Fruit fly (Drosophila melanogaster): ENCODE data around the gene Elp1.

Gene Elp1

dm6 chr3R:11657786-11658193 lies 7.0 kb downstream of the Elp1 start (continued):
- TF ChIP-seq shn (GFP tag; optimal IDR thresholded peaks at IDR 0.05) (peak; percentile 39), NFAT (GFP tag; IDR thresholded peaks at IDR 0.05) (no peak), CG12299 (tag; optimal IDR thresholded peaks at IDR 0.05) (no peak), grn (GFP tag; optimal IDR thresholded peaks at IDR 0.05) (no peak), Bdp1 (GFP tag; optimal IDR thresholded peaks at IDR 0.05) (no peak), Ravus (GFP tag; IDR thresholded peaks at IDR 0.05) (no peak), CG10462 (GFP tag; optimal IDR thresholded peaks at IDR 0.05) (no peak), CG6175 (GFP tag; IDR thresholded peaks at IDR 0.05) (no peak), CG3163 (GFP tag; optimal IDR thresholded peaks at IDR 0.05) (no peak), sisA (GFP tag; IDR thresholded peaks at IDR 0.05) (no peak), CG6654 (GFP tag; optimal IDR thresholded peaks at IDR 0.05) (no peak), CG8290 (GFP tag; optimal IDR thresholded peaks at IDR 0.05) (no peak), CG8290 (tag; optimal IDR thresholded peaks at IDR 0.05) (peak in 1 of 2 experiments; percentile 45), CG4617 (GFP tag; optimal IDR thresholded peaks at IDR 0.05; ENCODE audit: borderline replicate concordance) (no peak), da (GFP tag; optimal IDR thresholded peaks at IDR 0.05) (no peak), CG10274 (GFP tag; optimal IDR thresholded peaks at IDR 0.05) (no peak), knrl (GFP tag; IDR thresholded peaks at IDR 0.05; ENCODE audit: partially characterized antibody) (no peak), Sin3A (optimal IDR thresholded peaks at IDR 0.05) (no peak), Camta (GFP tag; optimal IDR thresholded peaks at IDR 0.05) (peak; percentile 5), Max (GFP tag; optimal IDR thresholded peaks at IDR 0.05) (no peak), Hmx (GFP tag; optimal IDR thresholded peaks at IDR 0.05) (no peak), MBD-R2 (GFP tag; IDR thresholded peaks at IDR 0.05) (no peak), CG17186 (GFP tag; optimal IDR thresholded peaks at IDR 0.05) (no peak), CoRest (tag; optimal IDR thresholded peaks at IDR 0.05) (peak; percentile 29), CG12219 (GFP tag; optimal IDR thresholded peaks at IDR 0.05) (no peak), Dbx (GFP tag; IDR thresholded peaks at IDR 0.05) (0 out of 3 replicates have a peak, but pooled peaks have one; percentile 35), ind (GFP tag; optimal IDR thresholded peaks at IDR 0.05) (peak; percentile 0), tap (tag; optimal IDR thresholded peaks at IDR 0.05) (peak; percentile 44), CG2129 (GFP tag; IDR thresholded peaks at IDR 0.05; ENCODE audit: partially characterized antibody) (no peak), Six4 (GFP tag; optimal IDR thresholded peaks at IDR 0.05) (no peak), bowl (GFP tag; IDR thresholded peaks at IDR 0.05) (no peak), CG15601 (tag; optimal IDR thresholded peaks at IDR 0.05) (peak; percentile 2), slp2 (GFP tag; optimal IDR thresholded peaks at IDR 0.05) (no peak), GATAe (GFP tag; conservative IDR thresholded peaks at IDR 0.05) (no peak), Ets97D (GFP tag; optimal IDR thresholded peaks at IDR 0.05) (no peak), CG6765 (GFP tag; optimal IDR thresholded peaks at IDR 0.05) (no peak), klu (GFP tag; IDR thresholded peaks at IDR 0.05) (no peak), seq (GFP tag; IDR thresholded peaks at IDR 0.05) (no peak), Dref (GFP tag; IDR thresholded peaks at IDR 0.05) (no peak), CG31224 (GFP tag; IDR thresholded peaks at IDR 0.05) (peak; percentile 37; the same call in 1 of the 2 replicates), CG1603 (tag; optimal IDR thresholded peaks at IDR 0.05) (peak; percentile 38), HLH3B (GFP tag; IDR thresholded peaks at IDR 0.05) (no peak), CG32532 (GFP tag; IDR thresholded peaks at IDR 0.05) (peak; percentile 66), Mes4 (GFP tag; optimal IDR thresholded peaks at IDR 0.05) (no peak), aop (GFP tag; IDR thresholded peaks at IDR 0.05) (no peak), az2 (GFP tag; optimal IDR thresholded peaks at IDR 0.05) (no peak), Awh (GFP tag; IDR thresholded peaks at IDR 0.05) (peak; percentile 24; the same call in 1 of the 2 replicates), gro (GFP tag; optimal IDR thresholded peaks at IDR 0.05) (peak; percentile 44), CG10267 (tag; optimal IDR thresholded peaks at IDR 0.05) (peak; percentile 16), CG4854 (GFP tag; optimal IDR thresholded peaks at IDR 0.05) (no peak), CG6689 (GFP tag; IDR thresholded peaks at IDR 0.05) (0 out of 2 replicates have a peak, but pooled peaks have one; percentile 24), CG13624 (GFP tag; optimal IDR thresholded peaks at IDR 0.05) (peak; percentile 34), Hsf (GFP tag; optimal IDR thresholded peaks at IDR 0.05) (peak; percentile 20), tin (GFP tag; optimal IDR thresholded peaks at IDR 0.05) (no peak)
